Fruit fly (Drosophila melanogaster) whole organism, adult: Measurements from ENCODE around the gene CG14102.

Experiments used
- CG11617 ChIP-seq: fragments of 200-800 bp; sonication (Bioruptor generic); optimal IDR thresholded peaks from 2 replicates; lab custom pipeline; 2017; ENCODE audit warnings: mild to moderate bottlenecking, missing biosample characterization, missing genetic modification reagents, missing genetic modification characterization
- CG12768 ChIP-seq: fragments of 200-800 bp; sonication (Bioruptor generic); optimal IDR thresholded peaks from 2 replicates; lab custom pipeline; 2017; ENCODE audit warnings: missing biosample characterization, missing genetic modification characterization, mild to moderate bottlenecking, moderate library complexity, missing genetic modification reagents
- CG1620 ChIP-seq: fragments of 200-800 bp; sonication (Bioruptor generic); optimal IDR thresholded peaks from 2 replicates; lab custom pipeline; 2016; ENCODE audit warnings: missing biosample characterization, missing genetic modification characterization
- CG33017 ChIP-seq: fragments of 200-800 bp; sonication (Bioruptor generic); optimal IDR thresholded peaks from 2 replicates; lab custom pipeline; 2018; ENCODE audit warnings: missing biosample characterization, mild to moderate bottlenecking, missing genetic modification characterization, moderate library complexity
- CG5204 ChIP-seq: fragments of 200-800 bp; sonication (Bioruptor generic); optimal IDR thresholded peaks from 2 replicates; lab custom pipeline; 2016; ENCODE audit warnings: missing biosample characterization, missing genetic modification characterization
- Crg-1 ChIP-seq: fragments of 200-800 bp; sonication (Bioruptor generic); optimal IDR thresholded peaks from 2 replicates; lab custom pipeline; 2016; ENCODE audit warnings: missing biosample characterization, missing genetic modification characterization
- Hr96 ChIP-seq: fragments of 200-800 bp; sonication (Bioruptor generic); optimal IDR thresholded peaks from 2 replicates; lab custom pipeline; 2016; ENCODE audit warnings: missing biosample characterization, missing genetic modification characterization
- Mnt ChIP-seq: fragments of 200-800 bp; sonication (Bioruptor generic); optimal IDR thresholded peaks from 2 replicates; lab custom pipeline; 2016; ENCODE audit warnings: missing biosample characterization, mild to moderate bottlenecking, missing genetic modification characterization
- cic ChIP-seq: fragments of 200-800 bp; sonication (Bioruptor generic); optimal IDR thresholded peaks from 2 replicates; lab custom pipeline; 2017; ENCODE audit warnings: missing biosample characterization, mild to moderate bottlenecking, missing genetic modification characterization, moderate library complexity
- cnc ChIP-seq, 2 experiments: fragments of >200 bp; optimal IDR thresholded peaks; 2 replicates each; lab custom pipeline; 2017
- pad ChIP-seq: fragments of 200-800 bp; sonication (Bioruptor generic); optimal IDR thresholded peaks from 3 replicates; lab custom pipeline; 2017; ENCODE audit warnings: missing biosample characterization, missing genetic modification characterization, mild to moderate bottlenecking, moderate library complexity, missing genetic modification reagents
- tj ChIP-seq: fragments of 200-800 bp; sonication (Bioruptor generic); optimal IDR thresholded peaks from 3 replicates; lab custom pipeline; 2017; ENCODE audit warnings: missing biosample characterization, mild to moderate bottlenecking, missing genetic modification characterization, moderate library complexity

DNA sequence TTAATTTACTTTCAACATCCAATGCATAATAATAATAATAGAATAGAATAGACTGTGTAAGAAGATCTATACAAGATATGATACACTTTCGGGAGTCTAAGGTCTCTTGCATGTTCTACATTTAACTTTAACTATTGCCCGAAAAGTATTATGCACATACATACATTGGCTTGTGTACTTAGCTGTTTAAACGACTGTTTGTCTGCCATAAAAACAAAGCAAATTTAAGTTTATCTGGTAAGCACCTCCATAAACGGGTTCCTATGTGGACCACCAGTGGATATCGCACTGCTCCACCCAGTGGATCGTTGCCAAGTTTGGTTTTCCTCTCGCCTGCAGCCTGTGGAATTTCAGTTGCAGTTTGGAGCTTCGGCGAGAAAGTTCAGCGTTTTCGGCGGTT, 45.9 kb upstream of the CG14102 start:
- TF ChIP-seq pad (GFP tag; lab: Kevin White, UChicago) (no peak), Crg-1 (GFP tag; lab: Kevin White, UChicago) (no peak), CG1620 (GFP tag; lab: Kevin White, UChicago) (no peak), Mnt (GFP tag; lab: Kevin White, UChicago) (no peak), CG33017 (tag; lab: Kevin White, UChicago) (no peak), CG11617 (no peak), tj (GFP tag; lab: Kevin White, UChicago) (no peak), cnc (optimal IDR thresholded peaks at IDR 0.05; lab: Kevin White, UChicago) (no peak), CG5204 (GFP tag; lab: Kevin White, UChicago) (no peak), Hr96 (GFP tag; lab: Kevin White, UChicago) (no peak), cic (GFP tag; lab: Kevin White, UChicago) (no peak), CG12768 (no peak)
